Fruit fly (Drosophila melanogaster) S2 (cell line): ENCODE data around the gene CG8509.

Experiments used
- CG8478 ChIP-seq: fragments of >200 bp; optimal IDR thresholded peaks from 2 replicates; lab custom pipeline; 2018
- CTCF ChIP-seq, 2 experiments: fragments of >200 bp; optimal IDR thresholded peaks; 2 replicates each; lab custom pipeline; 2018

The CG8509 gene

DNA sequence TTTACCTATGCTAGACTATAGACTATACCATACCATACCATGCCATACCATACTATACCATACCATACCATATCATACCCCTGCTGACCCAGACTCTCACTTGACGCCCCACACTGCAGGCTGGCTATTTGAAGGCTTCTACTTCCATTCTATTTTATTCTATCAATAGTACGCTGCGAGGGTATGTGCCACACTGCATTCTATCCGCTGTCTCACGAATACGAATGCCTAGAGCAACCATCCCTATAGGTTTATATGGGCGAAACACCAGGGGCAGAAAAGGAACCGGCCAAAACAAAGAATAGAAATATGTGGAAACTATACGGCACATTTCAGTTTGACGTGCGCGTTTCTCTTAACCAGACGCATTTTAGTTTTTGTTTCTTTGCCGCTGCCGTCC lies 8.5 kb downstream of the CG8509 start:
- TF ChIP-seq CTCF (optimal IDR thresholded peaks at IDR 0.05; lab: Kevin White, UChicago), result no peak
- TF ChIP-seq CG8478, result no peak

DNA sequence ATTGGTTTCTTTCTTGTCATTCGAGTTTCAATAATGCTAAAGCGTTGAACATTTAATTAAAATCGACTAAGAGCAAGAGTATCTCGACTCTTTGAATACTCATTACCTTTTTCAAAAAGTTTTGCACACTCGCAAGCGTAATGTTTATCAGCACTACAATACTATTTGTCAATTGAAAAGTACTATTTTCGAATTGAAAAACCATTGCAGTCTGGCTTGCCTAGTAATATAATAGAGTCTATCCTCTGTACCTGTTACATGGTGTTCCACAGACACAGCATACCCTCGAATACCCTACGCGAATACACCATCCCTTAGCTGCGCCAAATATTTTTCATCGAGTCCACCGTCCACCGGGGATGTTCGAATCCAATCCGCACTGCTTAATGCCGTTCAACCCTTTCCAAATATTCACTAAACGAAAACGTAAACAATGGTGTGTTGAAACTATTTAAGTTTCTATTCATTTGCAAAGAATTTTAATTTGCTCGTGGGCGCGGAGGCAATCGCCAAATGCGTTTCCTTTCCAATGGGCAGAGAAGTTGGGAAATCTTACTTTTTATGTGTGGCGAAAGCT lies 9.3 kb downstream of the CG8509 start:
- TF ChIP-seq CTCF (optimal IDR thresholded peaks at IDR 0.05; lab: Kevin White, UChicago) (no peak), CG8478 (no peak)

DNA sequence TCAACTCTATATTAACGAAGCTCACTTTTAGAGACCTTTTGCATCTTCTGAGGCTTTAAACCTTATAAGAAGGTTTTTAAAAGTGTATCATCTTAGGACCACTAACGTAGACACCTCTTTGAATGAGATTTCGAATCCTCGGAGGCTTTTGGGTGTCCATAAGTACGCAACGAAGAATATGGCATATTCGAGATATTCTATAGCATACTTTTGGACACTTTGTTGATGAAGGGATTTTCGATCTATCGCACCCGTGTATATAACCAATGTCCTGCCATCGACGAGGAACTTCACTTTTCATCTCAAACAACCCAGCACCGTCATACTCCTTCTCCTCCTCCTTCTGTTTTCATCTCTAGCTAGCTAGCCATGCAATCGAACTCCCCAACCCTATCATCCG lies 13.0 kb downstream of the CG8509 start:
- TF ChIP-seq CTCF (optimal IDR thresholded peaks at IDR 0.05; lab: Kevin White, UChicago) (no peak), CG8478 (no peak)

DNA sequence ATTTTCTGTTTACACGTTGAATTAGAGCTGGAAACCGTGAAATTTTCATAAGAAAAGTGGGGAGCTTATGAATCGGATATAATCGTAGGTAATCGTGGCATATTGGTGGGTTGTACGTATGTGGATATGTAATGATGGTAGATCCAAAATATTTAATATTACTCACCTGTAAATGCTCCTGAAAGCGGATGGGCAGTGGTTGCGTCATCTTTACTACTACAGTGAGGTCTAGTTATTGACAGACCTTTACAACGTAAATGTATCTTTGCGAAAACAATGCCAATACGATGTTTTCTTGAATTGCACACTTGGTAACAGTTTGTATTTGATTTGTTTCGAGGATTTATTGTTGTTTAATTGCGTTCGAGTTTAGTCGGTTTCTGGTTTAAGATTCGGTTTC lies 24.6 kb downstream of the CG8509 start:
- no peak for TF ChIP-seq CTCF (optimal IDR thresholded peaks at IDR 0.05; lab: Kevin White, UChicago)
- no peak for TF ChIP-seq CG8478

dm6 chrX:15834594-15835236 lies 25.4 kb downstream of the CG8509 start:
- TF ChIP-seq CG8478 (no peak), CTCF (optimal IDR thresholded peaks at IDR 0.05; lab: Kevin White, UChicago) (no peak)

- no peak for TF ChIP-seq CG8478
- no peak for TF ChIP-seq CTCF (optimal IDR thresholded peaks at IDR 0.05; lab: Kevin White, UChicago)
Measured at dm6 chrX:15835393-15835792, 26.0 kb downstream of the CG8509 start, which contains the start of gene Chc. Gene Chc (minus strand): TSS chrX:15835490.

- TF ChIP-seq CG8478, result no peak
- TF ChIP-seq CTCF (optimal IDR thresholded peaks at IDR 0.05; lab: Kevin White, UChicago), result no peak
Measured at dm6 chrX:15837530-15837929, 28.2 kb downstream of the CG8509 start, which contains the start of gene CG8565. Gene CG8565 (plus strand): TSS chrX:15837830.

DNA sequence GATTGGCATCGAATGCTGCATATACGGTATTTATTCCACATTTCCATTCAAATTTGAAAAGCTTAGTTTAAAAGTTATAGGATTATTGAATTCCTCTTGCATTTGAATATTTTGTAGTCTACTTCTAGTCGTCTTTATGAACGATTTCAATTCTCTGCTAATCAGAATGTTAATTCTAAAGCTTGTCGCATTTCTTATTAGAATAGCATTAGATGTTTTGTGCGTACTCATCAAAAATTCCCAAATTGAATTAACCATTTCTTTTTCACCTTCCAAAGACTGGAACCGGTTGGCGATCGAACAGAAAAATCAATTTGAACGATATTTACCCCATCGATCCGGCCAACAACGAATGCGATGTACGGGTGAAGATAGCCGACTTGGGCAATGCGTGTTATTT lies 30.6 kb downstream of the CG8509 start:
- no peak for TF ChIP-seq CG8478
- TF ChIP-seq CTCF (optimal IDR thresholded peaks at IDR 0.05; lab: Kevin White, UChicago), result peak in 1 of 2 experiments; percentile 10

DNA sequence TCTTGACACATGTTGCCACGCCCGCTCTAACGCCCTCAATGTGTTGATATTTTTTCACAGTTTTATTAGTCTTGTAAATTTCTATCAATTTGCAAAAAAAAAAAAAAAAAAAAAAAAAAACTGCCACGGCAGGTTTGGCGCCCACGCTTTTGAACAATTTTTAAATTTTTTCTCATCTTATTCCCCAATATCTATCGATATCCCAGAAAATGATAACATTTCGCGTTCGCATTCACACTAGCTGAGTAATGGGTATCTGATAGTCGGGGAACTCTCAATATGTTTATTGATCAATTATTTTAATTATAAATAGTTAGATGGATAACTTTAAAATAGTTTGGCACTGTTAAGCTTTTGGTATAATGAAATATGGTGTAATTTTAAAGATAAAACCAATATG lies 32.0 kb downstream of the CG8509 start:
- TF ChIP-seq CG8478 (no peak), CTCF (optimal IDR thresholded peaks at IDR 0.05; lab: Kevin White, UChicago) (no peak)

DNA sequence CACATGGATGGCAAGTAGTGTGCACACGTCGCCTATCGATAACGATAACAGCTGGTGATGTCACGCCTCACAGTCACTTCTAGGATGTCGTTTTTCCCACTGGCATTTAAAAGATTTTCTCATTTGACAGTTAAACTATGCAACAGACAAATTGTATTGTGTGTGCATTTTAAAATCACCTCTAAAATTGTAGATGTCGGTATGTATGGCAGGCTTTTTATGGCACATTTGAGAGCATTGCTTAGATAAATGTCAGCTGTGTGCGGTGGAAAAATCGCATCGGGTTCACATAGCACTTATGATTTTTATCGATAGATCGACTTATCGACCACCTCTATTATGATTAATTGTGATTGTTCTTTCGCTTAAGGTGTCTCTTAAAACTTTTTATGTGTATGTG lies 34.8 kb downstream of the CG8509 start, which contains the start of the genes ArgRS and CG8578:
Gene ArgRS, minus strand, starts transcription at position 7 of the 400 bp plus-strand sequence.
Gene CG8578, plus strand, starts transcription at position 338 of the 400 bp plus-strand sequence.
- TF ChIP-seq CG8478 (no peak), CTCF (optimal IDR thresholded peaks at IDR 0.05; lab: Kevin White, UChicago) (no peak)

dm6 chrX:15849021-15849420 lies 39.7 kb downstream of the CG8509 start, which contains the start of gene sun:
Gene sun (minus strand): TSS chrX:15849258.
- TF ChIP-seq CG8478, result no peak
- no peak for TF ChIP-seq CTCF (optimal IDR thresholded peaks at IDR 0.05; lab: Kevin White, UChicago)

DNA sequence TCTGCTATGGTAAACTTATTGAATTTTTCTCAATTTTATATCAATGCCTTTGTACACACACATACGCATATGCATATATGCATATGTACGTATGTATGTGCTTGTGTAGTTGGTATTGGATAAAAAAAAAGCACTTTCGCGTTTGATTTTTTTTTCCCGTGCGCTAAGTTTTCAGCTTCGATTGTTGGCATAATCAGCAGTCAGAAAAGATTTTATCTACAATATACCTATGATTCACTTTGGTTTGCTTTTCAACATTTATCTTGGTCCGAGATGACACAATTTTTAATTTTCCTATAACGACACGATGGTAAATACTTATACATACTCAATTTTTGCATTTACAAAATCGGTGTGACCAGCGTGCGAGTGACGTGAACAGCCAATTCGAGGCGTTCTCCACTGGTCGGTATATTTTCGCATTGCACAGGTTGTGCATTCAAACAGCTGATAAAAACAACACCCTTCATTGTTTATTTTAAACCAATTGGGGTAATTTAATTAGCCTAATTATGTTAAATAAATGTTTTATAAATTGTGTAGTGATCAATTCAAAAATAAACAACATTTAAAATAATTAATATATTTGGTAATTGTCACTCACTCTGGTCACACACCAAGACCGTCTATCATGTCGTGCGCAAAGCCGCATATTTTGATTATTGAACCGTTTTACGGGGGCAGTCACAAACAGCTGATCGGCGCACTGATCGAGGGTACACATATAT lies 43.6 kb downstream of the CG8509 start, which contains the start of the genes UBL3 and CG15914:
Gene UBL3, minus strand, starts transcription at position 361 of the 728 bp plus-strand sequence.
Gene CG15914, plus strand, starts transcription at position 607 of the 728 bp plus-strand sequence.
- TF ChIP-seq CTCF (optimal IDR thresholded peaks at IDR 0.05; lab: Kevin White, UChicago), result no peak
- TF ChIP-seq CG8478, result no peak

dm6 chrX:15857601-15858284 lies 48.4 kb downstream of the CG8509 start, which contains the start of the genes CG46440 and Myb:
Gene CG46440 (minus strand): TSS chrX:15857823.
Gene Myb (minus strand): TSS chrX:15857823.
- peak; percentile 3 to 25 for TF ChIP-seq CTCF (optimal IDR thresholded peaks at IDR 0.05; lab: Kevin White, UChicago)
- no peak for TF ChIP-seq CG8478

DNA sequence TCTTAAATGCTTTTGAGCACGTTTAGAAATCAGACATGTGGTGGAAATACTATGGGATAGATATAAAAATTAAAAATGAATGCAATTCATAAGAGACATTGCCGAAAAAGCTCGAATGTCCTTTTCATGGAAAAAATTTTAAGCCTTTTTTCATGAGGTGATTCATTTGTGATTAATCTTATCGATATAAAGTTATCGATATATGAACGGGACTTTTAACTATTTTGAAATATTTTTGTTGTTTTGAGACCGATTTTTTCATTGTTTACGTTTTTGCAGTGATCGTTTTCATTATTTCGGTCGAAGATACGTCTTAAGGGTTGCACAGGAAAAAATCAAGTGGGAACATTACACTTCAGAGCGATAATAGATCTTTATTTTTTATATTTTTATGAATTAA lies 50.0 kb downstream of the CG8509 start, which contains the start of gene AlkB:
Gene AlkB, minus strand, starts transcription at position 101 of the 400 bp plus-strand sequence.
- no peak for TF ChIP-seq CG8478
- TF ChIP-seq CTCF (optimal IDR thresholded peaks at IDR 0.05; lab: Kevin White, UChicago), result no peak

- TF ChIP-seq CG8478 (no peak), CTCF (optimal IDR thresholded peaks at IDR 0.05; lab: Kevin White, UChicago) (no peak)
Measured at dm6 chrX:15859869-15860268, 50.5 kb downstream of the CG8509 start, which contains the start of gene Gbeta13F. Gene Gbeta13F (plus strand): TSS chrX:15860115.
